Fruit fly (Drosophila melanogaster) whole organism, embryonic: ENCODE data around the gene Mrm2.
A peak's percentile ranks its signal among the peaks of the same experiment; 100 is the strongest.

ENCODE experiments used
- Awh ChIP-seq: fragments of 200-800 bp; sonication (Bioruptor generic); IDR thresholded peaks from 2 replicates; pipeline ENCODE4, ENCODE4 v1.3.6; 2022; ENCODE audit warnings: missing biosample characterization, missing genetic modification characterization
- B-H1 ChIP-seq: fragments of 200-800 bp; sonication (Bioruptor generic); IDR thresholded peaks from 3 replicates; pipeline ENCODE4 v1.3.6; 2022; ENCODE audit warnings: missing biosample characterization, missing genetic modification characterization
- B-H2 ChIP-seq: fragments of 200-800 bp; sonication (Bioruptor generic); optimal IDR thresholded peaks from 2 replicates; lab custom pipeline; 2018; ENCODE audit warnings: missing biosample characterization, mild to moderate bottlenecking, missing genetic modification characterization
- BEAF-32 ChIP-seq: fragments of 200-800 bp; sonication (Bioruptor generic); optimal IDR thresholded peaks from 3 replicates; lab custom pipeline; 2017; ENCODE audit warnings: missing biosample characterization, missing genetic modification characterization, mild to moderate bottlenecking, moderate library complexity, missing genetic modification reagents
- Bdp1 ChIP-seq: fragments of 200-800 bp; sonication (Bioruptor generic); optimal IDR thresholded peaks from 3 replicates; lab custom pipeline; 2016; ENCODE audit warnings: missing biosample characterization, missing genetic modification characterization
- CG10147 ChIP-seq: fragments of 200-800 bp; sonication (Bioruptor generic); optimal IDR thresholded peaks from 2 replicates; lab custom pipeline; 2019; ENCODE audit warnings: missing biosample characterization, mild to moderate bottlenecking, missing genetic modification characterization, moderate library complexity
- CG10462 ChIP-seq: fragments of 200-800 bp; sonication (Bioruptor generic); optimal IDR thresholded peaks from 2 replicates; lab custom pipeline; 2016; ENCODE audit warnings: missing biosample characterization, missing genetic modification characterization
- CG10565 ChIP-seq: fragments of 200-800 bp; sonication (Bioruptor generic); optimal IDR thresholded peaks from 3 replicates; lab custom pipeline; 2016; ENCODE audit warnings: missing biosample characterization, mild to moderate bottlenecking, missing genetic modification characterization
- CG12391 ChIP-seq: fragments of 200-800 bp; sonication (Bioruptor generic); optimal IDR thresholded peaks from 3 replicates; lab custom pipeline; 2018; ENCODE audit warnings: missing biosample characterization, mild to moderate bottlenecking, missing genetic modification characterization, moderate library complexity
- CG14441 ChIP-seq: fragments of 200-800 bp; sonication (Bioruptor generic); IDR thresholded peaks from 2 replicates; pipeline ENCODE4 v1.3.6; 2022; ENCODE audit warnings: missing biosample characterization, missing genetic modification characterization
- CG15269 ChIP-seq: fragments of 200-800 bp; sonication (Bioruptor generic); optimal IDR thresholded peaks from 2 replicates; lab custom pipeline; 2018; ENCODE audit warnings: missing biosample characterization, mild to moderate bottlenecking, missing genetic modification characterization, moderate library complexity
- CG17385 ChIP-seq: fragments of 200-800 bp; sonication (Bioruptor generic); optimal IDR thresholded peaks from 3 replicates; lab custom pipeline; 2018; ENCODE audit warnings: missing biosample characterization, mild to moderate bottlenecking, missing genetic modification characterization
- CG1832 ChIP-seq: fragments of 200-800 bp; sonication (Bioruptor generic); optimal IDR thresholded peaks from 2 replicates; lab custom pipeline; 2017; ENCODE audit warnings: missing biosample characterization, mild to moderate bottlenecking, missing genetic modification characterization, inconsistent platforms
- CG2712 ChIP-seq: fragments of 200-800 bp; optimal IDR thresholded peaks from 3 replicates; lab custom pipeline; 2019; ENCODE audit warnings: missing biosample characterization, mild to moderate bottlenecking, missing genetic modification characterization, moderate library complexity
- CG3065 ChIP-seq: fragments of 200-800 bp; sonication (Bioruptor generic); optimal IDR thresholded peaks from 2 replicates; lab custom pipeline; 2016; ENCODE audit warnings: missing biosample characterization, missing genetic modification characterization
- CG31365 ChIP-seq: fragments of 200-800 bp; sonication (Bioruptor generic); optimal IDR thresholded peaks from 2 replicates; lab custom pipeline; 2018; ENCODE audit warnings: missing biosample characterization, mild to moderate bottlenecking, missing genetic modification characterization
- CG5245 ChIP-seq: fragments of 200-800 bp; sonication (Bioruptor generic); optimal IDR thresholded peaks from 3 replicates; lab custom pipeline; 2016; ENCODE audit warnings: missing biosample characterization, missing genetic modification characterization
- CG7271 ChIP-seq: fragments of 200-800 bp; sonication (Bioruptor generic); optimal IDR thresholded peaks from 2 replicates; lab custom pipeline; 2018; ENCODE audit warnings: missing biosample characterization, mild to moderate bottlenecking, missing genetic modification characterization, moderate library complexity
- CG7786 ChIP-seq: fragments of 200-800 bp; sonication (Bioruptor generic); optimal IDR thresholded peaks from 2 replicates; lab custom pipeline; 2016; ENCODE audit warnings: missing biosample characterization, missing genetic modification characterization
- CG8359 ChIP-seq: fragments of 200-800 bp; sonication (Bioruptor generic); optimal IDR thresholded peaks from 2 replicates; lab custom pipeline; 2017; ENCODE audit warnings: missing biosample characterization, mild to moderate bottlenecking, missing genetic modification characterization, borderline replicate concordance
- CG9437 ChIP-seq: fragments of 200-800 bp; sonication (Bioruptor generic); optimal IDR thresholded peaks from 2 replicates; lab custom pipeline; 2018; ENCODE audit warnings: missing biosample characterization, mild to moderate bottlenecking, missing genetic modification characterization
- CG9727 ChIP-seq: fragments of 200-800 bp; sonication (Bioruptor generic); optimal IDR thresholded peaks from 3 replicates; lab custom pipeline; 2017; ENCODE audit warnings: missing biosample characterization, mild to moderate bottlenecking, missing genetic modification characterization
- Dad ChIP-seq: fragments of 200-800 bp; sonication (Bioruptor generic); optimal IDR thresholded peaks from 3 replicates; lab custom pipeline; 2016; ENCODE audit warnings: missing biosample characterization, missing genetic modification characterization
- Deaf1 ChIP-seq: fragments of 200-800 bp; optimal IDR thresholded peaks from 3 replicates; lab custom pipeline; 2019; ENCODE audit warnings: missing biosample characterization, mild to moderate bottlenecking, missing genetic modification characterization, moderate library complexity
- Dfd ChIP-seq, 2 experiments: fragments of >200 bp; optimal IDR thresholded peaks; 2 replicates each; lab custom pipeline; 2017; ENCODE audit warnings: missing biosample characterization in 2 of 2, missing genetic modification characterization in 2 of 2
- Dll ChIP-seq: fragments of 200-800 bp; sonication (Bioruptor generic); IDR thresholded peaks from 4 replicates; pipeline ENCODE4 v1.3.6; 2022; ENCODE audit warnings: missing biosample characterization, missing genetic modification characterization; ENCODE audit not compliant: partially characterized antibody
- Ets65A ChIP-seq: fragments of 200-800 bp; sonication (Bioruptor generic); peaks from one replicate; lab custom pipeline; 2016; ENCODE audit warnings: missing biosample characterization, missing genetic modification characterization
- Fer3 ChIP-seq: fragments of 200-800 bp; sonication (Bioruptor generic); optimal IDR thresholded peaks from 2 replicates; lab custom pipeline; 2018; ENCODE audit warnings: missing biosample characterization, mild to moderate bottlenecking, missing genetic modification characterization, moderate library complexity
- H15 ChIP-seq: fragments of 200-800 bp; sonication (Bioruptor generic); IDR thresholded peaks from 3 replicates; pipeline ENCODE4 v1.3.6; 2022; ENCODE audit warnings: missing biosample characterization, missing genetic modification characterization
- HHEX ChIP-seq: fragments of 200-800 bp; sonication (Bioruptor generic); optimal IDR thresholded peaks from 3 replicates; lab custom pipeline; 2017; ENCODE audit warnings: missing biosample characterization, mild to moderate bottlenecking, missing genetic modification characterization, missing genetic modification reagents
- HLH4C ChIP-seq: fragments of 200-800 bp; sonication (Bioruptor generic); IDR thresholded peaks from 3 replicates; pipeline ENCODE4 v1.3.6; 2022; ENCODE audit warnings: missing biosample characterization, missing genetic modification characterization; ENCODE audit not compliant: partially characterized antibody
- HLH54F ChIP-seq: fragments of 200-800 bp; sonication (Bioruptor generic); optimal IDR thresholded peaks from 3 replicates; lab custom pipeline; 2016; ENCODE audit warnings: missing biosample characterization, missing genetic modification characterization
- Hr39 ChIP-seq: fragments of >200 bp; optimal IDR thresholded peaks from 2 replicates; lab custom pipeline; 2017
- Sry-δ ChIP-seq: fragments of 200-800 bp; sonication (Bioruptor generic); optimal IDR thresholded peaks from 2 replicates; lab custom pipeline; 2016; ENCODE audit warnings: missing biosample characterization, missing genetic modification characterization
- Xbp1 ChIP-seq: fragments of 200-800 bp; sonication (Bioruptor generic); optimal IDR thresholded peaks from 3 replicates; lab custom pipeline; 2016; ENCODE audit warnings: missing biosample characterization, mild to moderate bottlenecking, missing genetic modification characterization
- amos ChIP-seq: fragments of 200-800 bp; sonication (Bioruptor generic); IDR thresholded peaks from 2 replicates; pipeline ENCODE4 v1.3.6; 2022; ENCODE audit warnings: missing biosample characterization, missing genetic modification characterization; ENCODE audit not compliant: partially characterized antibody
- bowl ChIP-seq: fragments of 200-800 bp; sonication (Bioruptor generic); IDR thresholded peaks from 2 replicates; pipeline ENCODE4 v1.3.6; 2022; ENCODE audit warnings: missing biosample characterization, missing genetic modification characterization
- btn ChIP-seq: fragments of 200-800 bp; sonication (Bioruptor generic); optimal IDR thresholded peaks from 2 replicates; lab custom pipeline; 2016; ENCODE audit warnings: missing biosample characterization, missing genetic modification characterization
- cato ChIP-seq: fragments of 200-800 bp; sonication (Bioruptor generic); optimal IDR thresholded peaks from 2 replicates; lab custom pipeline; 2016; ENCODE audit warnings: missing biosample characterization, missing genetic modification characterization, borderline replicate concordance
- chm ChIP-seq: fragments of 200-800 bp; sonication (Bioruptor generic); IDR thresholded peaks from 2 replicates; pipeline ENCODE4 v1.3.6; 2022; ENCODE audit warnings: missing biosample characterization, missing genetic modification characterization
- croc ChIP-seq: fragments of 200-800 bp; sonication (Bioruptor generic); conservative IDR thresholded peaks from 3 replicates; pipeline ENCODE4 v1.3.6; 2022; ENCODE audit warnings: missing biosample characterization, missing genetic modification characterization
- dimm ChIP-seq: fragments of 200-800 bp; sonication (Bioruptor generic); IDR thresholded peaks from 2 replicates; pipeline ENCODE4 v1.3.6; 2022; ENCODE audit warnings: missing biosample characterization, missing genetic modification characterization
- disco-r ChIP-seq: fragments of 200-800 bp; sonication (Bioruptor generic); optimal IDR thresholded peaks from 2 replicates; lab custom pipeline; 2016; ENCODE audit warnings: missing biosample characterization, missing genetic modification characterization
- fd96Cb ChIP-seq: fragments of 200-800 bp; sonication (Bioruptor generic); optimal IDR thresholded peaks from 2 replicates; lab custom pipeline; 2018; ENCODE audit warnings: missing biosample characterization, mild to moderate bottlenecking, missing genetic modification characterization, moderate library complexity
- ftz-f1 ChIP-seq: fragments of 200-800 bp; sonication (Bioruptor generic); optimal IDR thresholded peaks from 2 replicates; lab custom pipeline; 2016; ENCODE audit warnings: missing biosample characterization, missing genetic modification characterization
- gro ChIP-seq: fragments of 200-800 bp; sonication (Bioruptor generic); optimal IDR thresholded peaks from 2 replicates; lab custom pipeline; 2016; ENCODE audit warnings: missing biosample characterization, missing genetic modification characterization
- prd ChIP-seq, 3 experiments: fragments of >200 bp in 2 of 3; fragments of 200-800 bp in 1 of 3; sonication (Bioruptor generic) in 1 of 3; optimal IDR thresholded peaks in 2 of 3; IDR thresholded peaks in 1 of 3; 2 replicates in 2 of 3; 3 replicates in 1 of 3; pipeline versions ENCODE4 v1.3.6 to Lab custom; 2017 to 2022; ENCODE audit warnings: missing biosample characterization in 1 of 3, missing genetic modification characterization in 1 of 3
- tna ChIP-seq: fragments of 200-800 bp; sonication (Bioruptor generic); IDR thresholded peaks from 2 replicates; pipeline ENCODE4 v1.3.6; 2022; ENCODE audit warnings: missing biosample characterization, missing genetic modification characterization; ENCODE audit not compliant: partially characterized antibody
- wor ChIP-seq: fragments of 200-800 bp; sonication (Bioruptor generic); IDR thresholded peaks from 2 replicates; pipeline ENCODE4 v1.3.6; 2022; ENCODE audit warnings: missing biosample characterization, missing genetic modification characterization

Gene Mrm2

DNA sequence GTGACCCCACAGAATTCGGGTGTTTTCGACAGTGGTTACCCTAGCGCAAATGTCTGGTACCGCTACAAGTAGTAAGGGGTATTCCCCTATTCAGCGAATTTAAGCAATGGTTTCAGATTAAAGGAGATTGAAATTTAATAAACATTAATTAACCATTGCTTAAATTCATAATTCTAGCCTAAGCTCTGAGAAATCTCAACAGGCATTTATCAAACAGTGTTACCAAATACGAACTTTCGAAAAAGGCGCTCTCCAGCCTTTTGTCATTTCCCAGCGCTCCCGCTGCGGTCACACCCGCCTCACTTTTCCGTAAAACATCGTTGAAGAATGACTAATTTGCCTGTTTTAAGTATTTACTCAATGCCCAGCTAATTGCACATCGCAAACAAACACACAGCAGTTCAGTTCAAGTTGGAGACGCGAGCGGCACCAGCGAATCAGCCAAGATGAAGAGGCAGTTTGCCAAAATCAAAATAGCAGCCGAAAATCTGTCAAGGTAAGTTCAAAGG is 43.5 kb downstream of the Mrm2 start, which contains the start of the genes Surf6 and RhoGAP92B (continued):
- TF ChIP-seq wor (GFP tag; lab: Robert Waterston, UW): no peak
- TF ChIP-seq Awh (GFP tag; lab: Robert Waterston, UW): no peak
- peak; percentile 36 for TF ChIP-seq Bdp1 (GFP tag; lab: Kevin White, UChicago)
- TF ChIP-seq CG7786 (GFP tag; lab: Kevin White, UChicago): peak; percentile 57
- peak; percentile 41 for TF ChIP-seq Deaf1
- TF ChIP-seq CG3065 (GFP tag; lab: Kevin White, UChicago): peak; percentile 12
- TF ChIP-seq CG8359: peak; percentile 4
- TF ChIP-seq CG1832 (GFP tag; lab: Kevin White, UChicago): no peak
- peak; percentile 45 for TF ChIP-seq CG15269 (tag; lab: Kevin White, UChicago)
- peak; percentile 68 for TF ChIP-seq CG9727 (GFP tag; lab: Kevin White, UChicago)
- TF ChIP-seq CG12391 (tag; lab: Kevin White, UChicago): peak; percentile 79
- no peak for TF ChIP-seq btn
- TF ChIP-seq Dll (GFP tag; lab: Robert Waterston, UW): peak; percentile 42; the same call in 2 of the 4 replicates
- TF ChIP-seq CG10565 (GFP tag; lab: Kevin White, UChicago): no peak
- no peak for TF ChIP-seq cato
- TF ChIP-seq CG31365 (tag; lab: Kevin White, UChicago): peak; percentile 49
- peak; percentile 65 for TF ChIP-seq Sry-δ
- peak; percentile 61; the same call in 1 of the 2 replicates for TF ChIP-seq CG14441 (GFP tag; lab: Robert Waterston, UW)
- peak; percentile 60 for TF ChIP-seq BEAF-32 (GFP tag; lab: Kevin White, UChicago)
- peak; percentile 58 for TF ChIP-seq HHEX
- TF ChIP-seq Ets65A (GFP tag; lab: Kevin White, UChicago): peak; percentile 94
- peak; percentile 62 for TF ChIP-seq gro
- no peak for TF ChIP-seq bowl (GFP tag; lab: Robert Waterston, UW)
- 0 out of 3 replicates have a peak, but pooled peaks have one; percentile 23 for TF ChIP-seq H15 (GFP tag; lab: Robert Waterston, UW)
- TF ChIP-seq CG9437 (GFP tag; lab: Kevin White, UChicago): peak; percentile 31
- TF ChIP-seq B-H2 (GFP tag; lab: Kevin White, UChicago): peak; percentile 33
- no peak for TF ChIP-seq prd (optimal IDR thresholded peaks at IDR 0.05; lab: Kevin White, UChicago)
- peak; percentile 62; the same call in 2 of the 3 replicates for TF ChIP-seq prd (GFP tag; IDR thresholded peaks at IDR 0.05; lab: Robert Waterston, UW)
- TF ChIP-seq disco-r (GFP tag; lab: Kevin White, UChicago): peak; percentile 38
- peak; percentile 50 for TF ChIP-seq Dad
- TF ChIP-seq CG2712 (tag; lab: Kevin White, UChicago): peak; percentile 67
- no peak for TF ChIP-seq tna
- TF ChIP-seq ftz-f1 (GFP tag; lab: Kevin White, UChicago): peak; percentile 51
- peak; percentile 41; the same call in 1 of the 2 replicates for TF ChIP-seq amos
- TF ChIP-seq HLH54F: peak; percentile 58
- TF ChIP-seq HLH4C (GFP tag; lab: Robert Waterston, UW): peak; percentile 59; the same call in 1 of the 3 replicates
- TF ChIP-seq Dfd (GFP tag; optimal IDR thresholded peaks at IDR 0.05; lab: Kevin White, UChicago): no peak
- TF ChIP-seq croc: no peak
- peak; percentile 38 for TF ChIP-seq CG10147 (GFP tag; lab: Kevin White, UChicago)
- TF ChIP-seq Fer3 (tag; lab: Kevin White, UChicago): peak; percentile 55
- TF ChIP-seq Hr39: no peak
- TF ChIP-seq CG10462 (GFP tag; lab: Kevin White, UChicago): peak; percentile 53
- TF ChIP-seq CG5245 (GFP tag; lab: Kevin White, UChicago): peak; percentile 17
- no peak; the same call in 1 of the 2 replicates for TF ChIP-seq chm
- peak; percentile 70 for TF ChIP-seq Xbp1
- peak; percentile 9 for TF ChIP-seq fd96Cb (tag; lab: Kevin White, UChicago)
- TF ChIP-seq dimm (GFP tag; lab: Robert Waterston, UW): no peak
- peak; percentile 67 for TF ChIP-seq CG17385
- no peak for TF ChIP-seq B-H1 (GFP tag; lab: Robert Waterston, UW)
- TF ChIP-seq CG7271 (tag; lab: Kevin White, UChicago): peak; percentile 5
